Worm (Caenorhabditis elegans): ENCODE measurements around the gene snx-17.

snx-17 gene

DNA sequence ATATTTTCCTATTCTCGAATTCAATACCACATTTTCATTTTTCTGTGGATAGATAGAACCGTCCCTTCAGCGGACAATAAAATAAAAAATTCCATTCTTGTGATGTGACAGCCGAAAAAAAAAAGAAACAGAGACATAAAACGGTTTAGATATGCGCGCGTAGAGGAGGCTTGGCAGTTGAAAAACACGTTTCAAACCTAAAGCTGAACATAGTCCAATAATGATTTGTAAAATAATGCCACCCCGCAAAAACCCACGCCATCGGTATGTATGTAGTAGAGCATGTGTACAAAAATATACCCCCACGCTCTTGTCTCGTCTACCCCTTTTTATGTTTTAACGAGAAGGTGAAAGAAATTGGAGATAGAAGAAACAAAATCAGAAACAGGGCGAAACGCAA is 13.4 kb downstream of the snx-17 start (continued):
- TF ChIP-seq madf-6 (GFP tag; IDR thresholded peaks at IDR 0.05) (no peak), fkh-3 (tag; optimal IDR thresholded peaks at IDR 0.05) (no peak), F37B4.10 (GFP tag; IDR thresholded peaks at IDR 0.05) (no peak), snpc-4 (GFP tag; optimal IDR thresholded peaks at IDR 0.05) (no peak), snpc-4 (tag; optimal IDR thresholded peaks at IDR 0.05) (no peak), lin-40 (tag; optimal IDR thresholded peaks at IDR 0.05) (peak; percentile 37), madf-3 (GFP tag; IDR thresholded peaks at IDR 0.05) (no peak), ceh-58 (GFP tag; IDR thresholded peaks at IDR 0.05) (no peak), bed-1 (GFP tag; IDR thresholded peaks at IDR 0.05) (no peak), sdz-38 (tag; optimal IDR thresholded peaks at IDR 0.05) (no peak), dox-1 (GFP tag; IDR thresholded peaks at IDR 0.05) (no peak), pbrm-1 (GFP tag; IDR thresholded peaks at IDR 0.05) (0 out of 2 replicates have a peak, but pooled peaks have one; percentile 41), B0019.2 (GFP tag; conservative IDR thresholded peaks at IDR 0.05) (no peak), nhr-80 (tag; optimal IDR thresholded peaks at IDR 0.05) (no peak), ekl-4 (GFP tag; IDR thresholded peaks at IDR 0.05) (peak; percentile 27; the same call in 1 of the 2 replicates), ets-4 (GFP tag; optimal IDR thresholded peaks at IDR 0.05) (no peak), egl-18 (GFP tag; IDR thresholded peaks at IDR 0.05) (no peak), ztf-28 (GFP tag; IDR thresholded peaks at IDR 0.05) (no peak), F57C9.4 (tag; optimal IDR thresholded peaks at IDR 0.05) (no peak), attf-5 (GFP tag; optimal IDR thresholded peaks at IDR 0.05) (no peak), Y56A3A.18 (GFP tag; IDR thresholded peaks at IDR 0.05) (peak; percentile 73; the same call in 1 of the 2 replicates), ztf-22 (GFP tag; optimal IDR thresholded peaks at IDR 0.05) (no peak), K12H6.12 (tag; optimal IDR thresholded peaks at IDR 0.05) (no peak), bed-2 (GFP tag; IDR thresholded peaks at IDR 0.05) (no peak), B0261.1 (tag; optimal IDR thresholded peaks at IDR 0.05) (no peak), gei-17 (GFP tag; optimal IDR thresholded peaks at IDR 0.05) (peak; percentile 4), die-1 (tag; optimal IDR thresholded peaks at IDR 0.05) (no peak), lsy-27 (tag; optimal IDR thresholded peaks at IDR 0.05; ENCODE audit: borderline replicate concordance, insufficient read depth) (no peak), ztf-18 (tag; optimal IDR thresholded peaks at IDR 0.05) (no peak), attf-3 (GFP tag; conservative IDR thresholded peaks at IDR 0.05) (no peak), pha-4 (tag; optimal IDR thresholded peaks at IDR 0.05) (no peak), F39B2.1 (GFP tag; IDR thresholded peaks at IDR 0.05) (no peak), Y67H2A.10 (GFP tag; conservative IDR thresholded peaks at IDR 0.05) (no peak), rec-8 (tag; optimal IDR thresholded peaks at IDR 0.05) (no peak), ceh-100 (GFP tag; IDR thresholded peaks at IDR 0.05) (no peak), aptf-3 (GFP tag; IDR thresholded peaks at IDR 0.05) (no peak), somi-1 (GFP tag; optimal IDR thresholded peaks at IDR 0.05) (no peak), tbp1 (GFP tag; optimal IDR thresholded peaks at IDR 0.05) (peak; percentile 34), ztf-26 (tag; optimal IDR thresholded peaks at IDR 0.05) (peak; percentile 67), repo-1 (tag; optimal IDR thresholded peaks at IDR 0.05) (peak; percentile 70), snpc-1.3 (tag; optimal IDR thresholded peaks at IDR 0.05; ENCODE audit: insufficient read depth) (no peak), madf-8 (GFP tag; conservative IDR thresholded peaks at IDR 0.05) (no peak), chd-7 (tag; optimal IDR thresholded peaks at IDR 0.05) (peak; percentile 66), nhr-179 (tag; optimal IDR thresholded peaks at IDR 0.05) (no peak), F23B12.7 (tag; optimal IDR thresholded peaks at IDR 0.05; ENCODE audit: insufficient read depth) (no peak), lir-1 (GFP tag; conservative IDR thresholded peaks at IDR 0.05) (no peak), F57A8.1 (GFP tag; optimal IDR thresholded peaks at IDR 0.05) (no peak), Y79H2A.3 (GFP tag; conservative IDR thresholded peaks at IDR 0.05) (no peak), nfya-1 (tag; optimal IDR thresholded peaks at IDR 0.05; ENCODE audit: borderline replicate concordance, insufficient read depth) (no peak)

Data from whole organism, young adult.